Worm (Caenorhabditis elegans): ENCODE data around the gene asp-12.

The asp-12 gene

ce11 chrV:8221083-8221538 lies 47.9 kb upstream of the asp-12 start, which contains the start of the genes cogc-6 and air-1 (continued):
- TF ChIP-seq zag-1 (tag; optimal IDR thresholded peaks at IDR 0.05) = no peak
- TF ChIP-seq hlh-17 (GFP tag; optimal IDR thresholded peaks at IDR 0.05; ENCODE audit: borderline replicate concordance) = no peak
- TF ChIP-seq nhr-28 (tag; optimal IDR thresholded peaks at IDR 0.05) = no peak
- TF ChIP-seq sox-4 (tag; optimal IDR thresholded peaks at IDR 0.05) = no peak
- TF ChIP-seq unc-98 (GFP tag; IDR thresholded peaks at IDR 0.05) = no peak
- no peak for TF ChIP-seq nhr-11 (tag; optimal IDR thresholded peaks at IDR 0.05)
- TF ChIP-seq dpl-1 (GFP tag; optimal IDR thresholded peaks at IDR 0.05) = peak; percentile 52 to 83 (median 77)
- TF ChIP-seq hpl-2 (GFP tag; optimal IDR thresholded peaks at IDR 0.05) = no peak
- no peak for TF ChIP-seq F16B12.6 (tag; optimal IDR thresholded peaks at IDR 0.05)
- no peak for TF ChIP-seq ceh-8 (GFP tag; optimal IDR thresholded peaks at IDR 0.05)
- TF ChIP-seq unc-130 (tag; optimal IDR thresholded peaks at IDR 0.05) = no peak
- TF ChIP-seq egl-27 (tag; optimal IDR thresholded peaks at IDR 0.05) = no peak
- TF ChIP-seq pqm-1 (tag; optimal IDR thresholded peaks at IDR 0.05) = no peak
- TF ChIP-seq egl-13 (tag; optimal IDR thresholded peaks at IDR 0.05) = no peak
- TF ChIP-seq aly-2 (tag; optimal IDR thresholded peaks at IDR 0.05) = no peak
- no peak for TF ChIP-seq lin-14 (GFP tag; optimal IDR thresholded peaks at IDR 0.05)
- no peak for TF ChIP-seq pag-3 (tag; optimal IDR thresholded peaks at IDR 0.05; ENCODE audit: borderline replicate concordance, insufficient read depth)
- peak; percentile 13 for TF ChIP-seq blmp-1 (tag; optimal IDR thresholded peaks at IDR 0.05)
- TF ChIP-seq fos-1 (tag; optimal IDR thresholded peaks at IDR 0.05) = no peak
- TF ChIP-seq lsy-2 (tag; optimal IDR thresholded peaks at IDR 0.05) = peak in 1 of 2 experiments; percentile 52
- TF ChIP-seq mab-9 (GFP tag; IDR thresholded peaks at IDR 0.05) = no peak
- no peak for TF ChIP-seq fkh-4 (tag; optimal IDR thresholded peaks at IDR 0.05; ENCODE audit: borderline replicate concordance)
- TF ChIP-seq lin-15B (tag; optimal IDR thresholded peaks at IDR 0.05) = no peak
- no peak for TF ChIP-seq mef-2 (tag; optimal IDR thresholded peaks at IDR 0.05)
- no peak for TF ChIP-seq mdl-1 (tag; optimal IDR thresholded peaks at IDR 0.05)
- no peak for TF ChIP-seq Y116A8C.19 (tag; optimal IDR thresholded peaks at IDR 0.05; ENCODE audit: borderline replicate concordance)
- no peak for TF ChIP-seq nhr-85 (tag)
- TF ChIP-seq dsc-1 (tag; optimal IDR thresholded peaks at IDR 0.05) = no peak
- no peak for TF ChIP-seq ztf-4 (tag; optimal IDR thresholded peaks at IDR 0.05)
- TF ChIP-seq skn-1 (tag; optimal IDR thresholded peaks at IDR 0.05) = no peak
- peak; percentile 35 for TF ChIP-seq snu-23 (GFP tag; optimal IDR thresholded peaks at IDR 0.05)
- TF ChIP-seq aha-1 (tag; optimal IDR thresholded peaks at IDR 0.05) = no peak
- TF ChIP-seq unc-86 (tag; optimal IDR thresholded peaks at IDR 0.05) = no peak
- TF ChIP-seq alr-1 (tag; optimal IDR thresholded peaks at IDR 0.05; ENCODE audit: borderline replicate concordance) = no peak
- TF ChIP-seq lin-35 (GFP tag; optimal IDR thresholded peaks at IDR 0.05) = peak; percentile 57 to 87
- TF ChIP-seq vab-15 (tag; optimal IDR thresholded peaks at IDR 0.05) = no peak
- TF ChIP-seq hlh-4 (tag; optimal IDR thresholded peaks at IDR 0.05) = no peak
- TF ChIP-seq snpc-4 (tag; optimal IDR thresholded peaks at IDR 0.05) = peak; percentile 41
- no peak for TF ChIP-seq lir-3 (tag; optimal IDR thresholded peaks at IDR 0.05; ENCODE audit: poor library complexity)
- TF ChIP-seq nhr-77 (tag; optimal IDR thresholded peaks at IDR 0.05) = no peak
- no peak for TF ChIP-seq ceh-82 (tag; optimal IDR thresholded peaks at IDR 0.05)
- TF ChIP-seq tbx-2 (tag; optimal IDR thresholded peaks at IDR 0.05) = no peak
- TF ChIP-seq nhr-237 (tag; optimal IDR thresholded peaks at IDR 0.05) = no peak
- TF ChIP-seq efl-1 (optimal IDR thresholded peaks at IDR 0.05) = peak; percentile 37 to 71
- peak; percentile 83 to 97 for TF ChIP-seq efl-1 (GFP tag; optimal IDR thresholded peaks at IDR 0.05 in 1 of 2)
- TF ChIP-seq efl-3 (GFP tag; optimal IDR thresholded peaks at IDR 0.05) = no peak
- peak; percentile 15 for TF ChIP-seq swsn-7 (tag; optimal IDR thresholded peaks at IDR 0.05)
- TF ChIP-seq nhr-12 (tag; optimal IDR thresholded peaks at IDR 0.05) = no peak
- TF ChIP-seq sup-37 (GFP tag; optimal IDR thresholded peaks at IDR 0.05) = no peak
- peak; percentile 18 for TF ChIP-seq rnt-1 (tag; optimal IDR thresholded peaks at IDR 0.05)
- TF ChIP-seq nhr-76 (tag; optimal IDR thresholded peaks at IDR 0.05) = no peak
